Worm (Caenorhabditis elegans): ENCODE results near the gene col-180.

Gene col-180

ce11 chrX:11712230-11712853, at the start of gene col-180:
Gene col-180, minus strand, starts transcription at chrX:11712280.
- no peak for TF ChIP-seq F13C5.2 (tag; optimal IDR thresholded peaks at IDR 0.05)
- no peak for TF ChIP-seq tbx-11 (GFP tag; IDR thresholded peaks at IDR 0.05)
- TF ChIP-seq ceh-36 (tag; optimal IDR thresholded peaks at IDR 0.05) = no peak
- TF ChIP-seq ceh-13 (GFP tag; optimal IDR thresholded peaks at IDR 0.05) = no peak
- TF ChIP-seq hmbx-1 (tag; optimal IDR thresholded peaks at IDR 0.05) = no peak
- TF ChIP-seq hmg-4 (GFP tag; optimal IDR thresholded peaks at IDR 0.05) = no peak
- no peak for TF ChIP-seq flt-1 (GFP tag; IDR thresholded peaks at IDR 0.05)
- TF ChIP-seq ama-1 (optimal IDR thresholded peaks at IDR 0.05) = no peak
- no peak for TF ChIP-seq tra-4 (tag; optimal IDR thresholded peaks at IDR 0.05)
- TF ChIP-seq scrt-1 (GFP tag; IDR thresholded peaks at IDR 0.05) = no peak
- TF ChIP-seq sea-1 (GFP tag; conservative IDR thresholded peaks at IDR 0.05) = no peak
- TF ChIP-seq ets-7 (tag; optimal IDR thresholded peaks at IDR 0.05) = no peak
- TF ChIP-seq aly-1 (tag; optimal IDR thresholded peaks at IDR 0.05) = no peak

ce11 chrX:11758809-11759208, 46.7 kb upstream of the col-180 start, which contains the start of gene lact-7:
Gene lact-7, plus strand, starts transcription at chrX:11759109.
- no peak for TF ChIP-seq F13C5.2 (tag; optimal IDR thresholded peaks at IDR 0.05)
- TF ChIP-seq aly-1 (tag; optimal IDR thresholded peaks at IDR 0.05) = no peak
- no peak for TF ChIP-seq tbx-11 (GFP tag; IDR thresholded peaks at IDR 0.05)
- TF ChIP-seq tra-4 (tag; optimal IDR thresholded peaks at IDR 0.05) = no peak
- TF ChIP-seq B0310.2 (tag; optimal IDR thresholded peaks at IDR 0.05) = no peak
- no peak for TF ChIP-seq hmbx-1 (tag; optimal IDR thresholded peaks at IDR 0.05)
- TF ChIP-seq ceh-13 (GFP tag; optimal IDR thresholded peaks at IDR 0.05) = no peak
- TF ChIP-seq ets-7 (tag; optimal IDR thresholded peaks at IDR 0.05) = no peak

ce11 chrX:11757666-11758065, 45.6 kb upstream of the col-180 start:
- TF ChIP-seq ceh-13 (GFP tag; optimal IDR thresholded peaks at IDR 0.05) (peak; percentile 73), sea-1 (GFP tag; conservative IDR thresholded peaks at IDR 0.05) (peak; percentile 93), ceh-36 (tag; optimal IDR thresholded peaks at IDR 0.05) (peak; percentile 86), ama-1 (optimal IDR thresholded peaks at IDR 0.05) (no peak), pes-1 (GFP tag; IDR thresholded peaks at IDR 0.05) (peak; percentile 94), tra-4 (tag; optimal IDR thresholded peaks at IDR 0.05) (peak; percentile 46), F13C5.2 (tag; optimal IDR thresholded peaks at IDR 0.05) (peak; percentile 94), B0310.2 (tag; optimal IDR thresholded peaks at IDR 0.05) (peak; percentile 69), ets-7 (tag; optimal IDR thresholded peaks at IDR 0.05) (peak; percentile 73), scrt-1 (GFP tag; IDR thresholded peaks at IDR 0.05) (peak; percentile 90), hmbx-1 (tag; optimal IDR thresholded peaks at IDR 0.05) (peak; percentile 63), hmg-4 (GFP tag; optimal IDR thresholded peaks at IDR 0.05) (no peak), aly-1 (tag; optimal IDR thresholded peaks at IDR 0.05) (peak; percentile 80), hnd-1 (tag; optimal IDR thresholded peaks at IDR 0.05) (peak; percentile 81), flt-1 (GFP tag; IDR thresholded peaks at IDR 0.05) (peak; percentile 87), tbx-11 (GFP tag; IDR thresholded peaks at IDR 0.05) (peak; percentile 84), tbx-37 (GFP tag; conservative IDR thresholded peaks at IDR 0.05) (peak; percentile 88)

- TF ChIP-seq ceh-13 (GFP tag; optimal IDR thresholded peaks at IDR 0.05) (no peak), hmg-4 (GFP tag; optimal IDR thresholded peaks at IDR 0.05) (no peak), ceh-36 (tag; optimal IDR thresholded peaks at IDR 0.05) (no peak), pes-1 (GFP tag; IDR thresholded peaks at IDR 0.05) (no peak), scrt-1 (GFP tag; IDR thresholded peaks at IDR 0.05) (no peak), tbx-37 (GFP tag; conservative IDR thresholded peaks at IDR 0.05) (no peak), tra-4 (tag; optimal IDR thresholded peaks at IDR 0.05) (no peak), aly-1 (tag; optimal IDR thresholded peaks at IDR 0.05) (no peak), hmbx-1 (tag; optimal IDR thresholded peaks at IDR 0.05) (no peak), ama-1 (optimal IDR thresholded peaks at IDR 0.05) (no peak), hnd-1 (tag; optimal IDR thresholded peaks at IDR 0.05) (no peak), flt-1 (GFP tag; IDR thresholded peaks at IDR 0.05) (no peak), ets-7 (tag; optimal IDR thresholded peaks at IDR 0.05) (no peak)
These were observed 41.1 kb upstream of the col-180 start for ce11 chrX:11753155-11753554.

- TF ChIP-seq hmg-4 (GFP tag; optimal IDR thresholded peaks at IDR 0.05) (no peak), F13C5.2 (tag; optimal IDR thresholded peaks at IDR 0.05) (no peak), ama-1 (optimal IDR thresholded peaks at IDR 0.05) (no peak)
These were observed 40.2 kb upstream of the col-180 start for ce11 chrX:11752289-11752688.

- no peak for TF ChIP-seq B0310.2 (tag; optimal IDR thresholded peaks at IDR 0.05)
- TF ChIP-seq ceh-36 (tag; optimal IDR thresholded peaks at IDR 0.05) = no peak
- TF ChIP-seq ets-7 (tag; optimal IDR thresholded peaks at IDR 0.05) = no peak
- TF ChIP-seq tbx-37 (GFP tag; conservative IDR thresholded peaks at IDR 0.05) = no peak
- no peak for TF ChIP-seq ceh-13 (GFP tag; optimal IDR thresholded peaks at IDR 0.05)
- no peak for TF ChIP-seq sea-1 (GFP tag; conservative IDR thresholded peaks at IDR 0.05)
- no peak for TF ChIP-seq tra-4 (tag; optimal IDR thresholded peaks at IDR 0.05)
- no peak for TF ChIP-seq pes-1 (GFP tag; IDR thresholded peaks at IDR 0.05)
- TF ChIP-seq scrt-1 (GFP tag; IDR thresholded peaks at IDR 0.05) = no peak
- TF ChIP-seq hmg-4 (GFP tag; optimal IDR thresholded peaks at IDR 0.05) = no peak
- TF ChIP-seq F13C5.2 (tag; optimal IDR thresholded peaks at IDR 0.05) = no peak
- no peak for TF ChIP-seq tbx-11 (GFP tag; IDR thresholded peaks at IDR 0.05)
- TF ChIP-seq aly-1 (tag; optimal IDR thresholded peaks at IDR 0.05) = no peak
These were observed 33.9 kb upstream of the col-180 start, which contains the start of gene C40H5.2 for ce11 chrX:11745821-11746485. Gene C40H5.2, plus strand, starts transcription at chrX:11746076.

ce11 chrX:11743723-11744122, 31.6 kb upstream of the col-180 start:
- TF ChIP-seq ama-1 (optimal IDR thresholded peaks at IDR 0.05) = no peak
- no peak for TF ChIP-seq ets-7 (tag; optimal IDR thresholded peaks at IDR 0.05)

Data from whole organism, early embryonic.